Fruit fly (Drosophila melanogaster): Measurements from ENCODE around the gene CG12817.

The CG12817 gene

dm6 chr3R:10265552-10266137, 41.1 kb upstream of the CG12817 start (continued):
- TF ChIP-seq Sox14 (GFP tag; optimal IDR thresholded peaks at IDR 0.05) (peak; percentile 57), pdm3 (GFP tag; optimal IDR thresholded peaks at IDR 0.05) (peak; percentile 52), CG10669 (GFP tag; optimal IDR thresholded peaks at IDR 0.05) (peak; percentile 3), acj6 (GFP tag; optimal IDR thresholded peaks at IDR 0.05) (peak; percentile 76), CG3919 (GFP tag; optimal IDR thresholded peaks at IDR 0.05) (peak; percentile 68), cyc (GFP tag; optimal IDR thresholded peaks at IDR 0.05) (peak; percentile 70), ss (GFP tag; optimal IDR thresholded peaks at IDR 0.05) (no peak), Ets21C (GFP tag; optimal IDR thresholded peaks at IDR 0.05) (peak; percentile 43), Sox15 (GFP tag; optimal IDR thresholded peaks at IDR 0.05) (peak; percentile 19), topi (GFP tag; optimal IDR thresholded peaks at IDR 0.05) (peak; percentile 78), CG34406 (GFP tag; optimal IDR thresholded peaks at IDR 0.05) (peak; percentile 86), fd59A (GFP tag; optimal IDR thresholded peaks at IDR 0.05) (peak; percentile 20), Blimp-1 (GFP tag; optimal IDR thresholded peaks at IDR 0.05) (no peak), vri (GFP tag; optimal IDR thresholded peaks at IDR 0.05) (peak; percentile 58), fd85E (GFP tag; optimal IDR thresholded peaks at IDR 0.05) (no peak), CG8632 (GFP tag; optimal IDR thresholded peaks at IDR 0.05) (peak; percentile 64), CG32006 (GFP tag; optimal IDR thresholded peaks at IDR 0.05) (peak; percentile 65), Lpt (GFP tag; optimal IDR thresholded peaks at IDR 0.05) (peak; percentile 48), Sox102F (GFP tag; optimal IDR thresholded peaks at IDR 0.05) (peak; percentile 74), Gug (GFP tag; IDR thresholded peaks at IDR 0.05) (peak; percentile 47), CG9139 (GFP tag; optimal IDR thresholded peaks at IDR 0.05) (no peak), Ets96B (tag; optimal IDR thresholded peaks at IDR 0.05) (no peak), CG7368 (GFP tag; optimal IDR thresholded peaks at IDR 0.05) (peak; percentile 44), CG4318 (GFP tag; optimal IDR thresholded peaks at IDR 0.05) (peak; percentile 9), Hr38 (GFP tag; optimal IDR thresholded peaks at IDR 0.05) (no peak), CG6792 (GFP tag; optimal IDR thresholded peaks at IDR 0.05) (peak; percentile 65), CG10631 (GFP tag; optimal IDR thresholded peaks at IDR 0.05) (peak; percentile 69), CG11762 (GFP tag; optimal IDR thresholded peaks at IDR 0.05; ENCODE audit: insufficient read depth) (peak; percentile 45), CG6163 (GFP tag; IDR thresholded peaks at IDR 0.05) (peak; percentile 18; the same call in 2 of the 3 replicates), CG6276 (GFP tag; optimal IDR thresholded peaks at IDR 0.05) (peak; percentile 46), CG11294 (GFP tag; IDR thresholded peaks at IDR 0.05) (0 out of 2 replicates have a peak, but pooled peaks have one; percentile 15), Hr39 (GFP tag; optimal IDR thresholded peaks at IDR 0.05) (peak; percentile 78), OdsH (GFP tag; optimal IDR thresholded peaks at IDR 0.05) (peak; percentile 56), CG1621 (tag; optimal IDR thresholded peaks at IDR 0.05) (peak; percentile 15), salr (GFP tag; optimal IDR thresholded peaks at IDR 0.05) (peak in 1 of 2 experiments; percentile 24), CG31627 (GFP tag; optimal IDR thresholded peaks at IDR 0.05) (peak; percentile 76), CG8319 (GFP tag; optimal IDR thresholded peaks at IDR 0.05) (peak; percentile 51), CG11902 (GFP tag; optimal IDR thresholded peaks at IDR 0.05) (peak; percentile 56)

dm6 chr3R:10264601-10265421, 40.3 kb upstream of the CG12817 start:
- TF ChIP-seq CG8632 (GFP tag; optimal IDR thresholded peaks at IDR 0.05) (no peak), Eip75B (GFP tag; optimal IDR thresholded peaks at IDR 0.05) (no peak), CG6276 (GFP tag; optimal IDR thresholded peaks at IDR 0.05) (no peak), CG11294 (GFP tag; IDR thresholded peaks at IDR 0.05) (no peak), spab (GFP tag; optimal IDR thresholded peaks at IDR 0.05) (no peak), ss (GFP tag; optimal IDR thresholded peaks at IDR 0.05) (no peak), svp (GFP tag) (no peak), vri (GFP tag; optimal IDR thresholded peaks at IDR 0.05) (peak; percentile 9), fkh (GFP tag; optimal IDR thresholded peaks at IDR 0.05) (peak; percentile 63), topi (GFP tag; optimal IDR thresholded peaks at IDR 0.05) (no peak), Blimp-1 (GFP tag; optimal IDR thresholded peaks at IDR 0.05) (peak; percentile 59), eg (GFP tag; IDR thresholded peaks at IDR 0.05) (no peak), CG9139 (GFP tag; optimal IDR thresholded peaks at IDR 0.05) (no peak), achi (GFP tag; optimal IDR thresholded peaks at IDR 0.05) (no peak), CG3032 (tag; optimal IDR thresholded peaks at IDR 0.05) (no peak), Sox15 (GFP tag; optimal IDR thresholded peaks at IDR 0.05) (no peak), Eip78C (GFP tag) (peak; percentile 65), dac (GFP tag; optimal IDR thresholded peaks at IDR 0.05) (no peak), CG8319 (GFP tag; optimal IDR thresholded peaks at IDR 0.05) (no peak), Hr38 (GFP tag; optimal IDR thresholded peaks at IDR 0.05) (no peak), Hr4 (GFP tag; optimal IDR thresholded peaks at IDR 0.05) (no peak), fd59A (GFP tag; optimal IDR thresholded peaks at IDR 0.05) (no peak), fd85E (GFP tag; optimal IDR thresholded peaks at IDR 0.05) (no peak)
